Worm (Caenorhabditis elegans): Measurements from ENCODE around the gene fipr-15.

The fipr-15 gene

DNA sequence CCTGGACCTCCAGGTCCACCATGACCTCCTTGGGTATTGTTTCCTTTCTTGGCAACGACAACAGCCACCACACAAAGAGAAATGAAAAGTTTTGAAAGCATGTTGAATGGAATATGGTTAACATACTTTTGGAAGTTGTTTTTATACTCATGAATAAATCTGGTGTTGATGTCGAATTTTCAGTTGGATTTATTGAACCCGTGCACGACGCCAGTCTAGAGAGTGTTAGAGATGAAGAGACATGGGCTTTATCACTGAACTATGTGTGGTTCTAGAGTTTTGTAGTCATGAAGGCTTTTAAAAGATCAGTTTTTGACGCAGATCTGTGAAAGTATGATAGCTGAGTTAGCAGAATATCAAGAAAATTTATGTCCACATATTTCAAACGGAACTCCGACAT lies 13.9 kb downstream of the fipr-15 start, which contains the start of gene srlf-14:
TSS of gene srlf-14 (minus strand) at position 101 of the 400 bp plus-strand sequence.
- TF ChIP-seq dao-5 (tag; optimal IDR thresholded peaks at IDR 0.05) = no peak
- TF ChIP-seq W03F9.2 (tag; optimal IDR thresholded peaks at IDR 0.05) = no peak
- TF ChIP-seq him-1 (tag; optimal IDR thresholded peaks at IDR 0.05) = no peak

DNA sequence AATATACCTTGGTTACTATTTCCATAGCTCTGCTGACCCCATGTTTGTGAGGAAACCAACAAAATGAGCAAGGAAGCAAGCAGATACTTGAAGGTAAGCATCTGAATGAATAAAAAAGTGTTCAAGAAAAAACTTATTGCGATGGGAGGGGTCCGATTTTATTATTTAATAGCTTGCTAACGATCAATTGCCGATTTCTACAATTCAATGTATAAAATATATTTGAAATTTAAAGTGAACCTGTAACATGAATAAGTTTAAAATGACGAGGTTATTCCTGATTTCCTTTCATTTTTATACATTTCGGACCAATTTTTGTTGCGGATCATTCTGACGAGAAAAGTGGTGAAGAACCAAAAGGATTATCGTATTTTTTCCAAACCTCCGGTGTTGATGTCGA lies 16.1 kb downstream of the fipr-15 start, which contains the start of gene srlf-13:
TSS of gene srlf-13 (minus strand) at position 101 of the 400 bp plus-strand sequence.
- TF ChIP-seq W03F9.2 (tag; optimal IDR thresholded peaks at IDR 0.05) (no peak), dao-5 (tag; optimal IDR thresholded peaks at IDR 0.05) (no peak), him-1 (tag; optimal IDR thresholded peaks at IDR 0.05) (no peak)

DNA sequence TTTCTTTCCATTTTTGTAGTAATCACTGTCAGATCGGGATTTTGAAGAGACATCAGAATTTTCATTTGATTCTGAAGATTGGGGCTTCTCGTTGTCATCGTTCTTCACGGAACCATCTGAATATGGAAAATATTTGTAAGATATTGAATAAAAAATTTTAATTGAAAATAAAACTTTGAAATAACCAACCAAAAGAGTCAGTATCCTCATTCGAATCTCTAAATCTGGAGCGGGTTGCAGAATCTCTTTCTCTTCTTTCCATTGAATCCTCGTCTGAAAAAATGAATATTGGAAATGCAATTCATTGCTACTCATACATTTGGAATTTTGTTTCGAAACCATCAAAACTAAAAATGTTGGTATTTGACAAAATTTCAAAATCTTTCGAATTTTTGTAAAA lies 17.8 kb downstream of the fipr-15 start:
- no peak for TF ChIP-seq dao-5 (tag; optimal IDR thresholded peaks at IDR 0.05)
- TF ChIP-seq him-1 (tag; optimal IDR thresholded peaks at IDR 0.05) = no peak
- TF ChIP-seq W03F9.2 (tag; optimal IDR thresholded peaks at IDR 0.05) = no peak

DNA sequence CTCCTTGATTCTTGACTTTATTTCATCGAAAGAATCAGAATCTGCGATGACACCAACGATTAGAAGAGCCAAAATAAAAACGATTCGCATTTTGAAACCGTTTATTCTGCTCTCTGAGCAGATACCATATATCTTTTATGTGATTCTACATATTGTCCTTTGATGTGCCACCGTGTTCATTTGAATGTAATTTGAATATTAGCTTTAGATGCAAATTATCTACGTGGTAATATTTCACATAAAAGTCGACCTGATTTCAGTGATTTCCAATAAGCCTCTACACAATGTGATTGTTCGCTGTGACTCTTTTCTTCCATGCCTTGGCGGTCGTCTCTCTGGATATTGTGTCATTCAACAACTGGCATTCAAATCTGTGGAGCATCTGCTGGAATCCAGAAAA lies 18.7 kb downstream of the fipr-15 start, which contains the start of the genes F13E9.9 and F13E9.19:
TSS of gene F13E9.9 (minus strand) at position 101 of the 400 bp plus-strand sequence.
TSS of gene F13E9.19 (plus strand) at position 316 of the 400 bp plus-strand sequence.
- no peak for TF ChIP-seq W03F9.2 (tag; optimal IDR thresholded peaks at IDR 0.05)
- no peak for TF ChIP-seq dao-5 (tag; optimal IDR thresholded peaks at IDR 0.05)
- TF ChIP-seq him-1 (tag; optimal IDR thresholded peaks at IDR 0.05) = no peak

DNA sequence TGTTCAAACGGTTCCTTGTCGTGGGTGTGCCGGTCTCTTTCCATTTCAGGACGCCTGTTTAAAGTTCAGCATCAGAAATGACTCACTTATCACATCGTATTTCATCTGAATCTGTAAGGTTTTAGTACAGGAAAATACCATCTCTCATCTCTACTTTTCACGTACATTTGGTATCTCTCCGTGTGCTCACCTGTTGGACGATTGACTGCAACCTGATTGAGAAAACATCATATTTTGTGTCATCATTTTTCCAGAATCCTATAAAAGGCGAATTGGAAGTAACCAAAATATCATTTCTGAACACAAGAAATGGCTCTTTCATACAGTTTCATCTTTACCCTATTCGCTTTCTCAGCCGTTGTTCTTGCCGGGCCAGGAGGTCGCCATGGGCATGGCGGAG lies 19.7 kb downstream of the fipr-15 start, which contains the start of gene srlf-30:
TSS of gene srlf-30 (plus strand) at position 301 of the 400 bp plus-strand sequence.
- TF ChIP-seq W03F9.2 (tag; optimal IDR thresholded peaks at IDR 0.05) (no peak), dao-5 (tag; optimal IDR thresholded peaks at IDR 0.05) (no peak), him-1 (tag; optimal IDR thresholded peaks at IDR 0.05) (no peak)

DNA sequence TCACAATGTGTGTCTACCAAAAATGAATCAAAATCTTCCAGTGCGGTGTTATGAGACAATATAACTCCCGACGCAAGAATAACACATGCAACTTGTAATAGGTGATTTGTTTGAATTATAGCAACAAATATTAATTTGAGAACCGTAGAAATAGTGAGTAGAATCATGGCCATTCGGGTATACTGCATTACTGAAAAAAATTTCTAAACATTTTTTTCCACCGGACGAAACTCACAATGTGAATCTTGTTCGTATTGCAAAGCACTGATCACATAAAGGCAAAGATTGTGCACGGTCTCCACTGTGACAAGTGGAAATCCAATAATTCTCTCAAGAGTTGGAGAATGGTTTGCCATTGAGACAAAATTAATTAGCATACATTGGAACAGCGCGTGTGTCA lies 22.1 kb downstream of the fipr-15 start:
- TF ChIP-seq dao-5 (tag; optimal IDR thresholded peaks at IDR 0.05) (no peak), him-1 (tag; optimal IDR thresholded peaks at IDR 0.05) (no peak)

DNA sequence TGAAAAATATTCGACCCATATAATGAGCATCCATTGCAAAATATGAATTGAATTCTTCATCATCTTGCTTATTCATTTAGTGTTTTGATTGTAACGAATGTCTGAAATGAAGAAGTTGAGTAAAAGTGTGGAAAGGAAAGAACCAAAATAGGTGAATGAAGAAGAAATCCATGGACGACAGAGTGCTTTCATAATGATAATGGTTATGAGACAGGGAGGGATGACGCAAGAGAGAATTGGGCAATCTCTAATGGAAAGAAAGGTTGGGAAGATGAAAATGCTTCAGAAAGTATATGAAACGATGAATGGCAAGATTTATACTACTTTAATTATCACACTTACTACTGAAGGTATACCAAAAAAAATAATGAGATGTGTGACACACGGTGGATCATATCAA lies 23.9 kb downstream of the fipr-15 start, which contains the start of gene ZK596.3:
TSS of gene ZK596.3 (minus strand) at position 101 of the 400 bp plus-strand sequence.
- TF ChIP-seq dao-5 (tag; optimal IDR thresholded peaks at IDR 0.05) = no peak
- no peak for TF ChIP-seq him-1 (tag; optimal IDR thresholded peaks at IDR 0.05)
- TF ChIP-seq W03F9.2 (tag; optimal IDR thresholded peaks at IDR 0.05) = no peak

DNA sequence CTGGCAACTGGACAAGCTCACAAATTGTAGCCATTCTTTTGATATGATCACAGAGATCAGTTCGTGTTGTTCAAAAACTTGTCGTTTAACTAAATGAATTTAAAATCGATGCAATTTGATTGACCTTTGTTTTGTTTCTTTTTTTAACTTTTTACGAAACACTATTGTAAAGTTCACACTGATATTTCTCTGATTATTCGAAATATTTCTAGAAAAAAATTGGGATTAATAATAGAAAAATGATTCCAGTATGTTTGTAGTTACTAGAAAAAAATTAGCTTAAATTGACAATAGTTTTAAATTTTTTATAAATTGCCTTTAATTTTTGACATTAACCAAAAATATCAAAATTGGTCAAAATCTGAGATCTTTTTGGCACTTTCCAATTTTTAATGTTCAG lies 28.8 kb downstream of the fipr-15 start, which contains the start of gene ZK596.2:
TSS of gene ZK596.2 (minus strand) at position 101 of the 400 bp plus-strand sequence.
- TF ChIP-seq him-1 (tag; optimal IDR thresholded peaks at IDR 0.05) (no peak), dao-5 (tag; optimal IDR thresholded peaks at IDR 0.05) (no peak), W03F9.2 (tag; optimal IDR thresholded peaks at IDR 0.05) (no peak)

DNA sequence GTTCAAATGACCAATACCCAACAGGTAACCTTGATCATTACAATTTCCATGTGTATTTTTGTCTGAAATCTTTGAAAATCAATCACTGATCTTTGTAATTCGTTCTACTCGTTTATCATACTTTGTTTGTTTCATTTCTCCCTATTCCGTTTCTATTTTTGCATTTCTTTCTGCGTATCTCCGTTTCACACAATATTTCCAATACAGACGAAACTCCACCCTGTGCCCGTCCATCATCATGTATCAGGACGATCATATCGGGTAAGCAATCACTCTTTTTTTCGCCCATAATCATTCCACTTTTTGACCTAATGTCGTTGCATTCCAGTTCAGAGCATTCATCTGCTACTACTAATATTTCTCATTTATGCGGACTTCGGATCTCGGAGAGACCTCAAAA lies 29.3 kb downstream of the fipr-15 start, which contains the start of gene pyk-2:
TSS of gene pyk-2 (plus strand) at position 206 of the 400 bp plus-strand sequence.
- no peak for TF ChIP-seq W03F9.2 (tag; optimal IDR thresholded peaks at IDR 0.05)
- TF ChIP-seq dao-5 (tag; optimal IDR thresholded peaks at IDR 0.05) = no peak
- TF ChIP-seq him-1 (tag; optimal IDR thresholded peaks at IDR 0.05) = no peak

DNA sequence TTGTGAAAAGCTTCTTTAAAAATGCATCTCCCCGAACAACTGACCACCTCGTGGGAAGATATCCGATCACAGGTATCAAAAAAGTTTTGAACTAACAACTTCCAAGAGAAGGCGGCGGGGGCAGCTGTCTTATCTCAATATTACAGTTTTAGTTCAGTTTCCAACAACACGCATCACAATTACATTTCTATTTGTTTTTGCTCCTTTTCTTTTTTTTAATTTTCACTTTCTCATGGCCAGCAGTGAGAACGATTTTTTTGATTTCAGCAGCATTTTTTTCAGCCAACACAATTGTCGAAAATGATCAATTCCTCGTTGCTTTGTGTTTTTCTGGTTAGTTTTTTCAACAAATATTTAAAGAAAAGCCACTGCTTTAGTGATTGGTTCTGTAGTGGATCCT lies 32.7 kb downstream of the fipr-15 start, which contains the start of gene ZK593.2:
TSS of gene ZK593.2 (plus strand) at position 301 of the 400 bp plus-strand sequence.
- no peak for TF ChIP-seq W03F9.2 (tag; optimal IDR thresholded peaks at IDR 0.05)
- TF ChIP-seq dao-5 (tag; optimal IDR thresholded peaks at IDR 0.05) = no peak
- TF ChIP-seq him-1 (tag; optimal IDR thresholded peaks at IDR 0.05) = no peak

DNA sequence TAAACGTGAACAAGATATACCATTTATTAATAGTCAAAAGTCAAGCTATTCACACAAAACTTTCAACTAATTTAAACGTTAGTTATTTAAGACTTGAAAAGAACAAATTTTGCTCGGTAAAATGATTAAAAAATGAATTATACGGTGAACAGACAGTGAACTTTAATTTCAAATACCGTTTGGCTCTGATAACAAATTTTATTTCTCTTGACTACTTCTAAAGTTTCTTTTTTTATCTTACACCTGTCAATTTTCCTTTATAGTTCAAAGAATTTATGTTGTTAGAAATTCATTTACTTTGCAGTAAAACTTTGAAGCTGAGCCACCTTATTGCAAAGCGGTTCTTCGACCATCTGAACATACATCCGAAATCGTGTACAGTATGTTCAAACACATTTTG lies 35.0 kb downstream of the fipr-15 start, which contains the start of gene ZK593.3:
TSS of gene ZK593.3 (plus strand) at position 301 of the 400 bp plus-strand sequence.
- no peak for TF ChIP-seq W03F9.2 (tag; optimal IDR thresholded peaks at IDR 0.05)
- no peak for TF ChIP-seq dao-5 (tag; optimal IDR thresholded peaks at IDR 0.05)
- no peak for TF ChIP-seq him-1 (tag; optimal IDR thresholded peaks at IDR 0.05)

DNA sequence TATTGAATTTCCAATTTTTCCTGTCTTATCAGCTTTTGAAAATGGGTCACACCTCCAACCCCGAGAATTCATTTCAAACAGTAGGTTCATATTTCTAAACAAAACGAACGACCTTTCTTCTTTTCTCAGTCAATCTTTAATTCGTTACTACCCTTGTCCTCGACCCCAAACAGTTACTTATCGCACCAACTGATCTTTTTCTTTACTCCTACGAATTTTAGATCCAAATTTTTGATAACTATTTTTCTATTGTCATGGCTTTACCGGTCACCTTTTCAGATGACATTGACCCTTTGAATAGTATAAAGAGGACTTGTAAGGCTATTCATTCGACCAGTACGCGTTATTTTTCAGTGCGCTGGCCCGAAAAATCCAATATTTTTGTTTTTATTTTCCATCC lies 35.8 kb downstream of the fipr-15 start:
- TF ChIP-seq W03F9.2 (tag; optimal IDR thresholded peaks at IDR 0.05) = no peak
- no peak for TF ChIP-seq him-1 (tag; optimal IDR thresholded peaks at IDR 0.05)
- TF ChIP-seq dao-5 (tag; optimal IDR thresholded peaks at IDR 0.05) = no peak

DNA sequence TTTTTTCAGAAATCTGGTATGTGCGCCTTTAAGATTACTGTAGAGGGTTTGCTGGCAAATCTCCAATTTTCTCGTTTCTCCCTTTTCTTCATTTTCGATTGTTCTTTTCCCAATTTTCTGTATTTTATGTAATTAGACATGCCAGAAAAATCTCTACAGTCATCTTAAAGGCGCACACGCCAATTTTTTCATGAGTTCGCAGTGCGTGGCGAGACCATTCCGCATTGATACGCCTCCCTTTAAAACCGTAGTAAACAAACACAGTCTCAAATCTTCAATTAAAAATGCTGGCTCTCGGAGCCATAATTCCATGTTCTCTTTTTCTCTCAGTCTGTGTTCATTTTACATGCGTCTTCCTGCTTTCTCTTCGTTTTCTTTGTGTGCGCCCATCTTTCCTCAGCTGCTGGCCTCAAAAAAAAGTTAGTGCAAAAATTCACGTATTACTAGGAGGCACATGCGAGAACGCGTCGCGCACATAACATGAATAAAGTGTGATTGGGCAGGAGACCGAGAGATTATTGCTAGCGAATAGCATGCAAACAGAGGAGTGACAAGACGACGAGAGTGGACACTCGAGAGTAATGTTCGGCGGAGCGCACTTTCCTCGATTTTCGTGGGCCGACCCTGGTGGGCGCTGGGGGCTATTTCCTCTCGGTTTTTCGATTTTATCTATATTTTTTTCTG lies 38.7 kb downstream of the fipr-15 start:
- TF ChIP-seq W03F9.2 (tag; optimal IDR thresholded peaks at IDR 0.05) (peak; percentile 82), dao-5 (tag; optimal IDR thresholded peaks at IDR 0.05) (no peak), him-1 (tag; optimal IDR thresholded peaks at IDR 0.05) (no peak)

DNA sequence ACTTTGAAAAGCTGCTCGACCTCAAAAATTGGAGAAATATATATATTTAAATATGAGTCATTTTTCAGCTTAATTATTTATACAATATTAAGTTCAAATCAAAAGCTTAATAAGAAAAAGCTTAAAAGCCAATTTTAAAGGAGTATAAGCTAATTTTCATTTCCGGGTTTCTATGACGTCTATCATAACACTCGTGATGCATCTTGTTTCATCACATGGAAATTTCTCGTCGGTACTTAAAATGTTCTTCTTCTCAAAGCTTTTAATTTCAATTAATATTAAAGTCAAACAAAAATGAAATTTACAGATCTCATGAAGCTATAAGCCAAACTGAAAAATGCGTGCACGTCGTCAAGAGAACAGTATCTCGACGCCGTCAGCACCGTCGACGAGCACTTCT lies 39.4 kb downstream of the fipr-15 start, which contains the start of gene rbr-2:
TSS of gene rbr-2 (plus strand) at position 301 of the 400 bp plus-strand sequence.
- no peak for TF ChIP-seq W03F9.2 (tag; optimal IDR thresholded peaks at IDR 0.05)
- no peak for TF ChIP-seq him-1 (tag; optimal IDR thresholded peaks at IDR 0.05)
- no peak for TF ChIP-seq dao-5 (tag; optimal IDR thresholded peaks at IDR 0.05)
